Worm (Caenorhabditis elegans) whole organism, L1 larva: ENCODE results near the gene sgk-1.

Source experiments
- grh-1 ChIP-seq: fragments of 200-800 bp; sonication (Bioruptor generic); IDR thresholded peaks from 2 replicates; pipeline ENCODE4 v1.3.6; 2022; ENCODE audit warnings: missing genetic modification reagents, missing genetic modification characterization, missing compliant biosample characterization
- jun-1 ChIP-seq: fragments of 150-350 bp; optimal IDR thresholded peaks from 2 replicates; lab custom pipeline; 2014; ENCODE audit warnings: missing biosample characterization, missing genetic modification reagents, missing genetic modification characterization
- lin-15B ChIP-seq: fragments of 150-350 bp; sonication (generic microtip); optimal IDR thresholded peaks from 3 replicates; lab custom pipeline; 2014; ENCODE audit warnings: missing biosample characterization, missing genetic modification characterization
- lin-35 ChIP-seq, 2 experiments: fragments of 150-350 bp; optimal IDR thresholded peaks; 2 replicates each; lab custom pipeline; 2014; ENCODE audit warnings: missing biosample characterization in 2 of 2, missing genetic modification characterization in 2 of 2, missing genetic modification reagents in 2 of 2
- nhr-237 ChIP-seq: fragments of 150-350 bp; optimal IDR thresholded peaks from 2 replicates; lab custom pipeline; 2014; ENCODE audit warnings: missing biosample characterization, missing genetic modification characterization
- nhr-47 ChIP-seq: sonication (generic microtip); optimal IDR thresholded peaks from 2 replicates; lab custom pipeline; 2016; ENCODE audit warnings: mild to moderate bottlenecking, missing genetic modification characterization, moderate library complexity, missing compliant biosample characterization
- snpc-4 ChIP-seq: fragments of 150-350 bp; optimal IDR thresholded peaks from 2 replicates; lab custom pipeline; 2014; ENCODE audit warnings: missing biosample characterization, missing genetic modification characterization
- unc-62 ChIP-seq: fragments of 150-350 bp; optimal IDR thresholded peaks from 2 replicates; lab custom pipeline; 2014; ENCODE audit warnings: missing biosample characterization, missing genetic modification reagents, missing genetic modification characterization

ce11 chrX:16250679-16251078 is 11.2 kb downstream of the sgk-1 start, which contains the start of gene W10G6.6:
- TF ChIP-seq nhr-237 (tag; lab: Kevin White, UChicago) (no peak), unc-62 (GFP tag; lab: Kevin White, UChicago) (no peak), grh-1 (GFP tag; lab: Robert Waterston, UW) (no peak), jun-1 (tag; lab: Kevin White, UChicago) (no peak), lin-15B (no peak), lin-35 (GFP tag; optimal IDR thresholded peaks at IDR 0.05; lab: Kevin White, UChicago) (no peak), nhr-47 (tag; lab: Kevin White, UChicago) (no peak), snpc-4 (no peak)
